Worm (Caenorhabditis elegans) whole organism, L2 larva: ENCODE data around the gene F13D12.5.

Experiments
- C34F6.9 ChIP-seq: fragments of 150-350 bp; optimal IDR thresholded peaks from 2 replicates; lab custom pipeline; 2014; ENCODE audit warnings: missing biosample characterization, missing genetic modification characterization
- F13H6.1 ChIP-seq: sonication (generic microtip); optimal IDR thresholded peaks from 2 replicates; lab custom pipeline; 2016; ENCODE audit warnings: missing genetic modification characterization, missing compliant biosample characterization
- R02D3.7 ChIP-seq: fragments of 150-350 bp; optimal IDR thresholded peaks from 2 replicates; lab custom pipeline; 2014; ENCODE audit warnings: missing biosample characterization, missing genetic modification characterization
- Y55F3AM.14 ChIP-seq: fragments of 200-800 bp; sonication (Bioruptor generic); optimal IDR thresholded peaks from 2 replicates; lab custom pipeline; 2018; ENCODE audit warnings: mild to moderate bottlenecking, missing genetic modification characterization, missing compliant biosample characterization
- ZK546.5 ChIP-seq: sonication (generic microtip); optimal IDR thresholded peaks from 2 replicates; lab custom pipeline; 2017; ENCODE audit warnings: missing biosample characterization, missing genetic modification characterization
- aly-2 ChIP-seq: fragments of 150-350 bp; optimal IDR thresholded peaks from 2 replicates; lab custom pipeline; 2014; ENCODE audit warnings: missing biosample characterization, missing genetic modification characterization
- blmp-1 ChIP-seq: sonication (generic microtip); optimal IDR thresholded peaks from 2 replicates; lab custom pipeline; 2017; ENCODE audit warnings: missing genetic modification characterization, mild to moderate bottlenecking, missing compliant biosample characterization, antibody characterized with exemption, moderate library complexity; ENCODE audit not compliant: insufficient read depth
- ceh-82 ChIP-seq: fragments of 150-350 bp; optimal IDR thresholded peaks from 2 replicates; lab custom pipeline; 2014; ENCODE audit warnings: missing biosample characterization, missing genetic modification characterization
- crh-2 ChIP-seq: sonication (generic microtip); optimal IDR thresholded peaks from 2 replicates; lab custom pipeline; 2017; ENCODE audit warnings: missing biosample characterization, missing genetic modification characterization
- dmd-4 ChIP-seq: sonication (generic microtip); optimal IDR thresholded peaks from 2 replicates; lab custom pipeline; 2017; ENCODE audit warnings: missing biosample characterization, missing genetic modification characterization
- egl-27 ChIP-seq: sonication (generic microtip); optimal IDR thresholded peaks from 3 replicates; lab custom pipeline; 2017; ENCODE audit warnings: missing biosample characterization, missing genetic modification reagents, missing genetic modification characterization
- elt-1 ChIP-seq: fragments of 150-350 bp; optimal IDR thresholded peaks from 2 replicates; lab custom pipeline; 2014; ENCODE audit warnings: missing biosample characterization, missing genetic modification characterization
- elt-3 ChIP-seq: sonication (generic microtip); optimal IDR thresholded peaks from 2 replicates; lab custom pipeline; 2017; ENCODE audit warnings: missing biosample characterization, missing genetic modification characterization
- fos-1 ChIP-seq: fragments of 150-350 bp; optimal IDR thresholded peaks from 2 replicates; lab custom pipeline; 2014; ENCODE audit warnings: missing biosample characterization, missing genetic modification characterization
- lin-11 ChIP-seq: fragments of 150-350 bp; sonication (generic microtip); optimal IDR thresholded peaks from 2 replicates; lab custom pipeline; 2014; ENCODE audit warnings: missing biosample characterization, missing genetic modification characterization, inconsistent platforms, mixed read lengths
- lin-13 ChIP-seq: fragments of 150-350 bp; optimal IDR thresholded peaks from 2 replicates; lab custom pipeline; 2014; ENCODE audit warnings: missing biosample characterization, missing genetic modification reagents, missing genetic modification characterization
- lin-39 ChIP-seq: fragments of 150-350 bp; optimal IDR thresholded peaks from 2 replicates; lab custom pipeline; 2014; ENCODE audit warnings: missing biosample characterization, missing genetic modification reagents, missing genetic modification characterization
- lsy-2 ChIP-seq, 2 experiments: fragments of 150-350 bp in 1 of 2; sonication (generic microtip) in 1 of 2; optimal IDR thresholded peaks; 2 replicates each; lab custom pipeline; 2014 to 2017; ENCODE audit warnings: missing biosample characterization in 2 of 2, missing genetic modification characterization in 2 of 2
- mab-5 ChIP-seq: fragments of 150-350 bp; optimal IDR thresholded peaks from 2 replicates; lab custom pipeline; 2014; ENCODE audit warnings: missing biosample characterization, missing genetic modification characterization
- mbf-1 ChIP-seq: sonication (generic microtip); optimal IDR thresholded peaks from 2 replicates; lab custom pipeline; 2017; ENCODE audit warnings: missing biosample characterization, missing genetic modification characterization
- mdl-1 ChIP-seq, 2 experiments: fragments of 150-350 bp in 1 of 2; sonication (generic microtip) in 1 of 2; optimal IDR thresholded peaks; 2 replicates each; lab custom pipeline; 2017; ENCODE audit warnings: missing biosample characterization in 2 of 2, missing genetic modification characterization in 2 of 2
- nhr-129 ChIP-seq: fragments of 150-350 bp; optimal IDR thresholded peaks from 2 replicates; lab custom pipeline; 2014; ENCODE audit warnings: missing biosample characterization, missing genetic modification characterization
- nhr-237 ChIP-seq: fragments of 150-350 bp; optimal IDR thresholded peaks from 2 replicates; lab custom pipeline; 2014; ENCODE audit warnings: missing biosample characterization, missing genetic modification characterization
- nhr-25 ChIP-seq: fragments of 150-350 bp; sonication (generic microtip); optimal IDR thresholded peaks from 3 replicates; lab custom pipeline; 2014; ENCODE audit warnings: missing biosample characterization, missing genetic modification characterization
- nhr-6 ChIP-seq: fragments of 150-350 bp; optimal IDR thresholded peaks from 2 replicates; lab custom pipeline; 2014; ENCODE audit warnings: missing biosample characterization, missing genetic modification characterization
- nhr-77 ChIP-seq: fragments of 150-350 bp; optimal IDR thresholded peaks from 2 replicates; lab custom pipeline; 2014; ENCODE audit warnings: missing biosample characterization, missing genetic modification characterization
- peb-1 ChIP-seq: fragments of 150-350 bp; optimal IDR thresholded peaks from 2 replicates; lab custom pipeline; 2014; ENCODE audit warnings: missing biosample characterization, missing genetic modification characterization
- sem-4 ChIP-seq: fragments of 150-350 bp; optimal IDR thresholded peaks from 2 replicates; lab custom pipeline; 2014; ENCODE audit warnings: missing biosample characterization, missing genetic modification reagents, missing genetic modification characterization
- skn-1 ChIP-seq: sonication (generic microtip); optimal IDR thresholded peaks from 2 replicates; lab custom pipeline; 2017; ENCODE audit warnings: missing biosample characterization, missing genetic modification characterization
- sma-3 ChIP-seq: sonication (generic microtip); optimal IDR thresholded peaks from 2 replicates; lab custom pipeline; 2016; ENCODE audit warnings: missing genetic modification reagents, missing genetic modification characterization, missing compliant biosample characterization
- sma-9 ChIP-seq, 2 experiments: fragments of 150-350 bp in 1 of 2; sonication (generic microtip) in 1 of 2; optimal IDR thresholded peaks; 2 replicates each; lab custom pipeline; 2014 to 2016; ENCODE audit warnings: missing genetic modification characterization in 2 of 2, mild to moderate bottlenecking in 1 of 2, missing biosample characterization in 1 of 2, missing compliant biosample characterization in 1 of 2, missing genetic modification reagents in 1 of 2, moderate library complexity in 1 of 2
- snpc-4 ChIP-seq: fragments of 150-350 bp; optimal IDR thresholded peaks from 2 replicates; lab custom pipeline; 2014; ENCODE audit warnings: missing biosample characterization, missing genetic modification characterization
- unc-39 ChIP-seq: fragments of 150-350 bp; optimal IDR thresholded peaks from 2 replicates; lab custom pipeline; 2014; ENCODE audit warnings: missing biosample characterization, missing genetic modification characterization
- unc-55 ChIP-seq: fragments of 150-350 bp; sonication (generic microtip); optimal IDR thresholded peaks from 3 replicates; lab custom pipeline; 2014; ENCODE audit warnings: missing biosample characterization, missing genetic modification reagents, missing genetic modification characterization
- zag-1 ChIP-seq: fragments of 150-350 bp; optimal IDR thresholded peaks from 2 replicates; lab custom pipeline; 2014; ENCODE audit warnings: missing biosample characterization, missing genetic modification characterization
- ztf-11 ChIP-seq: sonication (generic microtip); optimal IDR thresholded peaks from 2 replicates; lab custom pipeline; 2017; ENCODE audit warnings: missing biosample characterization, missing genetic modification characterization

F13D12.5 gene

DNA sequence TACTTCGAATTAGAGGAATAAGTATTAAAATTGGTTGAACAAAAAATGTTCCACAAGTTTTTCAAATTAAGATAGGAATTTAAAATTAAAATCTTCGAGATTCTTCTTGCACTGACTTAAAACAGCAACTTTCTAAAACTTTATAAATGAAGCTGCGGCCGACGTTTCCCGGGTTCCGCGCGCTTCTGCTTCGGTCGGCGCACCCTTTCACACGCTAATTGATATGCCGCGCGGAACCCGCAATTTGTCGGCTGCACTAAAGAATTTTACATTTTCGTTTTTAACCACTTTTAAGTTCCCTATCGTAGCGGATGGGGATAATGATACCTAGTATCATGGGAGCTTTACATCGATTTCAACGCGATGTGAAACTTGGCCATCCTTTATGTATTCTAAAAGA is 11.9 kb upstream of the F13D12.5 start:
- TF ChIP-seq unc-39 (no peak), crh-2 (no peak), snpc-4 (peak; percentile 37)

DNA sequence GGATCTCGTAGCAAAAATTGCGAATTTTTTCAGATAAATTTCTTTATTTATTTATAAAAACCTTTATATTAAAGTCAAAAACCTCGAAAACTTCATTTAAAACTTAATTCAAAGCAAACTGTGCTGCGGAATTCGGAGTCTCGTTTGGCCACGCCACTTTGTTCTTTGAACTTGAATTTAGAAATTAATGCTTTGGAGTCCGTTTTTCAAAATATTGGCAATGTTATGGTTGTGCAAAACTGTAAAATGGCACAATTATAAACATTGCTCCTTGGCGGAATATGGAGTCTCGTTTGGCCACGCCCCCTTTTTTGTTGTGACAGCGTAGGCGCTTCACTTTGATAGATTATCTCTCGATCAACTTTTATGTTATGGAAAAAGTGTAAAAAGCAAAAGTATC is 7.1 kb upstream of the F13D12.5 start:
- TF ChIP-seq dmd-4 (tag; lab: Kevin White, UChicago), result no peak
- TF ChIP-seq Y55F3AM.14 (GFP tag; lab: Kevin White, UChicago), result no peak
- TF ChIP-seq lsy-2 (tag; optimal IDR thresholded peaks at IDR 0.05; lab: Kevin White, UChicago), result peak in 1 of 2 experiments; percentile 38

DNA sequence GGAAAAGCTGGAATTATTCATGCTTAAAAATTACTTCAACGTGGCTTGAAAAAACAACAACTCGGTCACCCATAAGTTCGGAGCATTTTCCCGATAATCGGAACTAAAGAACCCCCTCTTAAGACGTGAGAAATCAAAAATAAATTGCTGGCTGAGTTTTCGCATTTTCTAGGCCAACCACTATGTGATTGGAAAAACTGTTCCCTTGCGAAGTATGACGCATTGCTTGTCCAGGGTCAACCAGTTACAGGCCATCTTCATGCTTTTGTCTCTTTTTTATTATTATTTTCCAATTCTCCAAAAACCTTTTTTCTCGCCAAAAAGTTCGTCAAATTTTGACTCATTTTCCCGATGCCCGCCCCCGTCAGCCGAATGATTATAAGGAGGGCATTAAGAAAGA is 6.5 kb upstream of the F13D12.5 start, which contains the start of gene F13D12.3:
Gene F13D12.3, plus strand, starts transcription at position 301 of the 400 bp plus-strand sequence.
- TF ChIP-seq nhr-6 (tag; lab: Kevin White, UChicago) (no peak), nhr-237 (tag; lab: Kevin White, UChicago) (no peak), lin-13 (GFP tag; lab: Kevin White, UChicago) (no peak), egl-27 (tag; lab: Kevin White, UChicago) (no peak), R02D3.7 (tag; lab: Kevin White, UChicago) (no peak), skn-1 (tag; lab: Kevin White, UChicago) (no peak), nhr-77 (no peak)

DNA sequence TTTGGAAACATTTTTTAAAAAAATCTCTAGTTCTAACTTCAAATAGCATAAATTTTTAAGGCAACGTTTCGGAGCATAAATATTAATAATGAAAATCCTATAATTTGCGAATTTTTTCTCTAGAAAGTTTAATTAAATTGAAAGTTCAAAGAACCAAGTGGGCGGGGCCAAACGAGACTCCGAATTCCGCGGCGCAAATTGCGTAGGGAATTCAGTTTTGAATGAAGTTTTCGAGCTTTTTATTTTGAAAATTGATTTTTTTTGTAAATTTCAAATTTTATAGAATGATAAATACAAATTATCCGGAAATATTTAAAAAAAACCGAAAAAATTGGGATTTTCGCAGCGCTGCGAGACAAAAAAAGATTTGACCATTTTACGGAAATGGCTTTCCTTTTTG is 5.8 kb upstream of the F13D12.5 start:
- TF ChIP-seq lin-39 (tag; lab: Kevin White, UChicago) (no peak), lin-11 (tag; lab: Kevin White, UChicago) (no peak), sem-4 (no peak), ztf-11 (no peak), crh-2 (no peak), nhr-77 (no peak), unc-55 (GFP tag; lab: Kevin White, UChicago) (no peak), sma-3 (no peak), R02D3.7 (tag; lab: Kevin White, UChicago) (no peak)

DNA sequence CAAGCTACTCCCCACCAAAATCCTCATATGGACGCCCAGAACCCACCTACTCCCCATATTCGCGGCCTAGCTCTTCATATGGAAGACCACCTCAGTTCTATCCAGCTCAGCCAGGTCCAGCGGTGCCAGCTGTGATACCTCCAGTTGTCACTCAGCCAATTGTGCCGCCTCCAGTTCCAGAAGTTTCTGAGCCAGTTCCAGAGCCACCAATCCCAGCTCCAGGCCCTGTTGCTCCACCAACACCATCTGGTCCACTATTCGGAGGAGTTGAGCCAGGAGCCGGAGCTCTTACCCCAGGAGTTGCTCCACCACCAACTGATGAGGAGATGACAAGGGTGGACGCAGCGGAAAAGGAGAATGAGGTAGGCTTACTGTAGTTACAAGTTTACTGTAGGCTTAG is 5.0 kb upstream of the F13D12.5 start:
- TF ChIP-seq elt-1 (tag; lab: Kevin White, UChicago) (no peak), lin-39 (tag; lab: Kevin White, UChicago) (no peak), ZK546.5 (no peak)

DNA sequence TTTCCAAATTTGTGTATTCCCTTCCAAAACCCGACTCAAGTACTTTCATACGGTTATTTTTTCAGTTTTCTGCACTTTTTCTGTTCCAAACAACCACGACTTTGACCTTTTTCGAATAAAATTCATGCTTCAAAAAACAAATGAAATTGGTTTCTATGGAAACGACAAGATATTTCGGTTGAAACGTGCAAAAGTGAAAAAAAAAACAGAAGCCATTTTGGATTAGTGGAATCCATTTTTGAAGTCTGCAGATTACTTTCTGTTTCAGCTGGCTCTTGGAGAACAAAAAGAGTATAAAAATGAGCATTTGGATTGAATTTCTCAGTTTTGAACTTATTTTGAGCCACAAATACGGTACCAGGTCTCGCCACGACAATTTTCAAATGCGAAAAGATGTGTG is 4.5 kb upstream of the F13D12.5 start:
- peak; percentile 7 for TF ChIP-seq lin-11 (tag; lab: Kevin White, UChicago)
- no peak for TF ChIP-seq unc-55 (GFP tag; lab: Kevin White, UChicago)
- TF ChIP-seq crh-2, result no peak
- peak in 1 of 2 experiments; percentile 23 for TF ChIP-seq lsy-2 (tag; optimal IDR thresholded peaks at IDR 0.05; lab: Kevin White, UChicago)
- TF ChIP-seq C34F6.9 (tag; lab: Kevin White, UChicago), result peak; percentile 40

DNA sequence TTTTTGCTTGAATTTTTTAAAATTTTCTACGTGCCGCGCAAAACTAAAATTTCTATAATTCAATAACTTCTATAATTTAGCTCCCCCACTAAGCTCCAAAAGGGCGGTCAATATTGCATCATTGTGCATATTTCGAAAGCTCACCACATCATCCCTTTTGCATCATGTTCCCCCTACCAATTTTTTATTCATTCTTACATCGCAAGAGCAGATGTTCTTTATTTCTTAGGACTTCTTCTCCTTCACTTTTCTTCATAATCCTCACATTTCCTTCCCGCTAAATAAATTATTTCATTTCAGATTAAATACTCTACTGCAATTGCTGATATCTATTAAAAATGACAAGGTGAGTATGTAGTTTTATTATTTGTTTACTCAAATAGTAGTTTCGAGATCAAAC is 2.7 kb upstream of the F13D12.5 start, which contains the start of gene ldh-1:
Gene ldh-1, plus strand, starts transcription at position 301 of the 400 bp plus-strand sequence.
- TF ChIP-seq aly-2 (no peak), peb-1 (tag; lab: Kevin White, UChicago) (no peak), nhr-129 (peak; percentile 77)
- TF ChIP-seq, all 48 proteins: peak for 1

DNA sequence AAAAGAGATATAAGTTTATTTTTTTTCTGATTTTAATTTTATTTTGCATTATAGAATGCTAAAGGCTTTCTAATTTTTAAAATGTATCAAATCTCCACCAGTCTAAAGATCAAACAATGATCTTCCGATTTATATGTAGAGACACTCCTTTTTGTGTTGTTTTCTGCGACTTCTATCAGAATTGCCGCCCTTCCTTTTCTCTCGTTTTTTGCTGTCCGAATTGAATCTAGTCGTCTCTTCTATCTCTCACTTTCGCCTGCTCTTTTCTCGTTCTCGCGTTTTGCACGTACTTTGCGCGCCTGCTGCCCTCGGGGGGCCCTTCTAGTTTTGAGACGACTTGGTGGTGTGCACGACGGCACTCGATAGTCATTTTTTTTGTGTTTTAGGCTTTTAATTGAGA is 2.3 kb upstream of the F13D12.5 start:
- TF ChIP-seq crh-2 (peak; percentile 64), unc-55 (GFP tag; lab: Kevin White, UChicago) (peak; percentile 1), sem-4 (peak; percentile 65), sma-9 (GFP tag; optimal IDR thresholded peaks at IDR 0.05; lab: Kevin White, UChicago) (peak; percentile 48), sma-9 (tag; optimal IDR thresholded peaks at IDR 0.05; lab: Kevin White, UChicago) (no peak), ztf-11 (no peak), lin-39 (tag; lab: Kevin White, UChicago) (no peak), egl-27 (tag; lab: Kevin White, UChicago) (peak; percentile 41), ceh-82 (tag; lab: Kevin White, UChicago) (no peak), sma-3 (no peak), elt-1 (tag; lab: Kevin White, UChicago) (no peak), elt-3 (tag; lab: Kevin White, UChicago) (no peak), mdl-1 (tag; optimal IDR thresholded peaks at IDR 0.05; lab: Kevin White, UChicago) (peak; percentile 4 to 13), fos-1 (peak; percentile 10), aly-2 (no peak), mab-5 (tag; lab: Kevin White, UChicago) (peak; percentile 18), zag-1 (peak; percentile 55), C34F6.9 (tag; lab: Kevin White, UChicago) (peak; percentile 80), unc-39 (no peak), nhr-6 (tag; lab: Kevin White, UChicago) (peak; percentile 26), nhr-129 (peak; percentile 42), F13H6.1 (tag; lab: Kevin White, UChicago) (peak; percentile 39), mbf-1 (no peak), nhr-77 (no peak), lsy-2 (tag; optimal IDR thresholded peaks at IDR 0.05; lab: Kevin White, UChicago) (peak in 1 of 2 experiments; percentile 65), blmp-1 (tag; lab: Kevin White, UChicago) (peak; percentile 8), nhr-25 (peak; percentile 52), lin-13 (GFP tag; lab: Kevin White, UChicago) (peak; percentile 3)
